Worm (Caenorhabditis elegans): ENCODE measurements around the gene R04A9.7.

Gene R04A9.7

DNA sequence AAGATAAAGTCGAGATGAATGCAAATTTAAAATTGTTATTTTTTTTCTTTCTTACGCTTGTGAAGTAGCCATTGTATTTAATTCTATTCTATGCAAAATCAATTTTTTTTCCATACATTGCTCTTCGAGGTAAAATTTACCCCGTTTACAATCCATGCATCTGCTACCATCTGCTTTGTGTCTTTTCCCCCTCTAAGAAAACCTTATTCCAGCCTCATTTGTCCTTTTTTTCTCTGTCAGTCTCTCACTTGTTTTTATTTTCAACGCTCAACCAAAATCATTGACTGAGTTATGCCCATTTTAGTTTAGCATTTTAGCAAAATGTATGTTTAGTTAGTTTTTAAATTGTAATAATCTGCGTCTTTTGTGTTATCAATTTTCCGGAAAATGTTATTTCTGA lies 24.8 kb downstream of the R04A9.7 start:
- TF ChIP-seq tra-1 (GFP tag; IDR thresholded peaks at IDR 0.05) (no peak), pqm-1 (tag; optimal IDR thresholded peaks at IDR 0.05) (no peak), mxl-2 (GFP tag; conservative IDR thresholded peaks at IDR 0.05) (no peak), nhr-111 (GFP tag; optimal IDR thresholded peaks at IDR 0.05) (no peak), zfp-3 (GFP tag; conservative IDR thresholded peaks at IDR 0.05) (no peak), lin-15B (tag; optimal IDR thresholded peaks at IDR 0.05) (no peak), lir-3 (tag; optimal IDR thresholded peaks at IDR 0.05) (no peak), saeg-2 (GFP tag; IDR thresholded peaks at IDR 0.05) (no peak), ceh-82 (tag; optimal IDR thresholded peaks at IDR 0.05) (no peak), F44E2.7 (GFP tag; IDR thresholded peaks at IDR 0.05) (no peak)

DNA sequence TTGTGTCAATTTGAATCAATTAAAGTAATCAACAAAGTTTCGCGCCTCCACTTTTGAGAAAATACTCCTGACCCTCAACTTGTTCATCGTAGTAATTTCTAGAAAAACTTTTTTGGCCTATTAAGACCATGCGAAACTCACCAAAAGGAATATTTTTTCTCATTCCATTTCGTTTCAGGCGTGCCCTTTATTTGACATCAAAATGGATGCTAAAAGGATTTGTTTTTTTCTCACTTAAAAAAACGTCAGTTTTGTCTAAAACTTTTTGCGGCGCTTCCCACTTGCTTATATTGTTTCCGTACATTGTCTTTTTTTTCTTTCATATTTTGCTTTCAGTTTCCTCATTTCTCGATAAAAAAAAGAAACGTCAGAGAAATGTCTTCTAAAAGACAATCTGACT lies 34.2 kb downstream of the R04A9.7 start, which contains the start of gene C04E7.5:
Gene C04E7.5, plus strand, starts transcription at position 301 of the 400 bp plus-strand sequence.
- TF ChIP-seq hlh-30 (tag; optimal IDR thresholded peaks at IDR 0.05; ENCODE audit: insufficient read depth), result no peak
- TF ChIP-seq mdl-1 (tag; optimal IDR thresholded peaks at IDR 0.05), result no peak
- TF ChIP-seq daf-16 (GFP tag; optimal IDR thresholded peaks at IDR 0.05), result no peak
- TF ChIP-seq daf-16 (tag; optimal IDR thresholded peaks at IDR 0.05), result no peak
- TF ChIP-seq nhr-77 (tag; optimal IDR thresholded peaks at IDR 0.05), result no peak
- no peak for TF ChIP-seq lir-3 (tag; optimal IDR thresholded peaks at IDR 0.05)
- no peak for TF ChIP-seq lim-7 (GFP tag; IDR thresholded peaks at IDR 0.05)
- no peak for TF ChIP-seq tra-1 (GFP tag; IDR thresholded peaks at IDR 0.05)
- TF ChIP-seq ztf-11 (tag; optimal IDR thresholded peaks at IDR 0.05), result no peak
- no peak for TF ChIP-seq rbr-2 (tag; optimal IDR thresholded peaks at IDR 0.05)
- no peak for TF ChIP-seq mdt-29 (GFP tag; IDR thresholded peaks at IDR 0.05)
- no peak for TF ChIP-seq zip-11 (GFP tag; IDR thresholded peaks at IDR 0.05)
- TF ChIP-seq lin-39 (tag; optimal IDR thresholded peaks at IDR 0.05), result no peak
- no peak for TF ChIP-seq ZK546.5 (tag; optimal IDR thresholded peaks at IDR 0.05)
- TF ChIP-seq spr-1 (tag; optimal IDR thresholded peaks at IDR 0.05), result no peak
- TF ChIP-seq hmg-1.1 (GFP tag; IDR thresholded peaks at IDR 0.05), result no peak
- no peak for TF ChIP-seq fos-1 (tag; optimal IDR thresholded peaks at IDR 0.05)

DNA sequence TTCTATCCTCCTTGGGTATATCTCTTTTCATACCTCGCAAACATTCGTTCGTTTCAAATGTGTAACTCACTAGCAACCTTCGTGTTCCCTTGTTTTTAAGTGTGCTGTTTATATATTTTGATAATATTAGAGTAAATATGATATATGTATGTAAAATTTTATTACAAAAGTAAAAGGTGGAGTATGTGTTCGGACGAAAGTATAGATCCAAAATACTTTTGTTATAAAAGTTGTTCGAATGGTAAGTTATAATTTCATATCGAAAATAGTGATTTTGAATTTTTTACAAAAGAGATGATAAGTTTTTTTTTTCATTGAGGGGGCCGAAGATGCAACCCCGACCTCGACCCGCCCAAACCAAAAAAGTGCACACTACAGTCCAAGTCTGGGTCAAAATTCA lies 36.9 kb downstream of the R04A9.7 start, which contains the start of gene C04E7.1:
Gene C04E7.1, plus strand, starts transcription at position 301 of the 400 bp plus-strand sequence.
- TF ChIP-seq lin-13 (GFP tag; optimal IDR thresholded peaks at IDR 0.05) (no peak), nhr-10 (tag; optimal IDR thresholded peaks at IDR 0.05) (no peak), ceh-44 (GFP tag; IDR thresholded peaks at IDR 0.05) (no peak), zfp-2 (tag; optimal IDR thresholded peaks at IDR 0.05) (no peak), jun-1 (tag; optimal IDR thresholded peaks at IDR 0.05) (no peak), zag-1 (tag; optimal IDR thresholded peaks at IDR 0.05) (no peak), hlh-30 (tag; optimal IDR thresholded peaks at IDR 0.05; ENCODE audit: insufficient read depth) (no peak), mep-1 (tag; optimal IDR thresholded peaks at IDR 0.05) (no peak), R02D3.7 (tag; optimal IDR thresholded peaks at IDR 0.05) (no peak), madf-9 (GFP tag; conservative IDR thresholded peaks at IDR 0.05) (no peak), php-3 (GFP tag; IDR thresholded peaks at IDR 0.05) (no peak), nhr-28 (tag; optimal IDR thresholded peaks at IDR 0.05) (no peak), ZK337.2 (GFP tag; IDR thresholded peaks at IDR 0.05) (no peak), ceh-62 (tag; optimal IDR thresholded peaks at IDR 0.05) (no peak), mdt-29 (GFP tag; IDR thresholded peaks at IDR 0.05) (no peak), nhr-42 (GFP tag; IDR thresholded peaks at IDR 0.05) (no peak), nhr-237 (tag; optimal IDR thresholded peaks at IDR 0.05) (no peak), fos-1 (tag; optimal IDR thresholded peaks at IDR 0.05) (no peak), ceh-20 (GFP tag; IDR thresholded peaks at IDR 0.05) (no peak)
